Worm (Caenorhabditis elegans) whole organism, L3 larva: ENCODE measurements around the gene F09E5.11.

Source experiments
- aly-2 ChIP-seq: fragments of 150-350 bp; optimal IDR thresholded peaks from 2 replicates; lab custom pipeline; 2014; ENCODE audit warnings: missing biosample characterization, missing genetic modification characterization
- ama-1 ChIP-seq: fragments of 150-350 bp; optimal IDR thresholded peaks from 2 replicates; lab custom pipeline; 2018
- ceh-16 ChIP-seq: sonication (generic microtip); optimal IDR thresholded peaks from 2 replicates; lab custom pipeline; 2017; ENCODE audit warnings: missing biosample characterization, missing genetic modification characterization
- ceh-28 ChIP-seq: fragments of 150-350 bp; optimal IDR thresholded peaks from 2 replicates; lab custom pipeline; 2014; ENCODE audit warnings: missing biosample characterization, missing genetic modification reagents, missing genetic modification characterization
- ceh-82 ChIP-seq: fragments of 150-350 bp; optimal IDR thresholded peaks from 2 replicates; lab custom pipeline; 2014; ENCODE audit warnings: missing biosample characterization, missing genetic modification characterization
- egl-27 ChIP-seq: sonication (generic microtip); optimal IDR thresholded peaks from 4 replicates; lab custom pipeline; 2017; ENCODE audit warnings: missing biosample characterization, missing genetic modification reagents, missing genetic modification characterization
- egl-5 ChIP-seq: fragments of 150-350 bp; optimal IDR thresholded peaks from 2 replicates; lab custom pipeline; 2017; ENCODE audit warnings: missing biosample characterization, missing genetic modification reagents, missing genetic modification characterization, inconsistent platforms
- elt-1 ChIP-seq: fragments of 150-350 bp; optimal IDR thresholded peaks from 2 replicates; lab custom pipeline; 2014; ENCODE audit warnings: missing biosample characterization, missing genetic modification characterization
- elt-2 ChIP-seq: sonication (generic microtip); optimal IDR thresholded peaks from 2 replicates; lab custom pipeline; 2016; ENCODE audit warnings: missing genetic modification reagents, mild to moderate bottlenecking, missing genetic modification characterization, missing compliant biosample characterization
- elt-3 ChIP-seq, 3 experiments: fragments of 150-350 bp in 1 of 3; sonication (generic microtip) in 2 of 3; optimal IDR thresholded peaks; 2 replicates in 2 of 3; 4 replicates in 1 of 3; lab custom pipeline; 2014 to 2017; ENCODE audit warnings: missing biosample characterization in 3 of 3, missing genetic modification characterization in 3 of 3
- fkh-10 ChIP-seq: sonication (generic microtip); optimal IDR thresholded peaks from 2 replicates; lab custom pipeline; 2017; ENCODE audit warnings: missing biosample characterization, missing genetic modification reagents, missing genetic modification characterization
- fkh-2 ChIP-seq: fragments of 150-350 bp; optimal IDR thresholded peaks from 2 replicates; lab custom pipeline; 2014; ENCODE audit warnings: missing biosample characterization, missing genetic modification reagents, missing genetic modification characterization
- fos-1 ChIP-seq: fragments of 150-350 bp; optimal IDR thresholded peaks from 2 replicates; lab custom pipeline; 2014; ENCODE audit warnings: missing biosample characterization, missing genetic modification characterization
- hmg-11 ChIP-seq: sonication (generic microtip); optimal IDR thresholded peaks from 2 replicates; lab custom pipeline; 2016; ENCODE audit warnings: missing genetic modification characterization, missing compliant biosample characterization
- lin-15B ChIP-seq: fragments of 150-350 bp; optimal IDR thresholded peaks from 2 replicates; lab custom pipeline; 2014; ENCODE audit warnings: missing biosample characterization, missing genetic modification characterization
- lin-39 ChIP-seq: fragments of 150-350 bp; optimal IDR thresholded peaks from 2 replicates; lab custom pipeline; 2018; ENCODE audit warnings: missing biosample characterization, missing genetic modification reagents, missing genetic modification characterization
- lsy-12 ChIP-seq: sonication (generic microtip); optimal IDR thresholded peaks from 2 replicates; lab custom pipeline; 2016; ENCODE audit warnings: mild to moderate bottlenecking, missing genetic modification characterization, missing compliant biosample characterization
- mdl-1 ChIP-seq: fragments of 150-350 bp; optimal IDR thresholded peaks from 2 replicates; lab custom pipeline; 2014; ENCODE audit warnings: missing biosample characterization, missing genetic modification characterization
- mml-1 ChIP-seq: fragments of 150-350 bp; sonication (generic microtip); optimal IDR thresholded peaks from 3 replicates; lab custom pipeline; 2014; ENCODE audit warnings: missing biosample characterization, missing genetic modification characterization
- nfya-1 ChIP-seq: sonication (generic microtip); optimal IDR thresholded peaks from 2 replicates; lab custom pipeline; 2017; ENCODE audit warnings: missing genetic modification characterization, mild to moderate bottlenecking, missing compliant biosample characterization, antibody characterized with exemption, moderate library complexity; ENCODE audit not compliant: insufficient read depth
- nhr-11 ChIP-seq: fragments of 150-350 bp; optimal IDR thresholded peaks from 2 replicates; lab custom pipeline; 2014; ENCODE audit warnings: missing biosample characterization, missing genetic modification characterization
- nhr-12 ChIP-seq: fragments of 150-350 bp; optimal IDR thresholded peaks from 2 replicates; lab custom pipeline; 2014; ENCODE audit warnings: missing biosample characterization, missing genetic modification characterization
- nhr-23 ChIP-seq: fragments of 150-350 bp; optimal IDR thresholded peaks from 2 replicates; lab custom pipeline; 2014; ENCODE audit warnings: missing biosample characterization, missing genetic modification reagents, missing genetic modification characterization
- nhr-237 ChIP-seq: fragments of 150-350 bp; optimal IDR thresholded peaks from 2 replicates; lab custom pipeline; 2014; ENCODE audit warnings: missing biosample characterization, missing genetic modification characterization
- nhr-25 ChIP-seq: sonication (generic microtip); optimal IDR thresholded peaks from 2 replicates; lab custom pipeline; 2017; ENCODE audit warnings: missing biosample characterization, missing genetic modification characterization
- nhr-28 ChIP-seq: fragments of 150-350 bp; optimal IDR thresholded peaks from 2 replicates; lab custom pipeline; 2014; ENCODE audit warnings: missing biosample characterization, missing genetic modification characterization
- nhr-43 ChIP-seq: sonication (generic microtip); optimal IDR thresholded peaks from 2 replicates; lab custom pipeline; 2016; ENCODE audit warnings: mild to moderate bottlenecking, missing genetic modification characterization, missing compliant biosample characterization; ENCODE audit not compliant: poor library complexity, severe bottlenecking
- nhr-67 ChIP-seq: fragments of 150-350 bp; optimal IDR thresholded peaks from 2 replicates; lab custom pipeline; 2014; ENCODE audit warnings: missing biosample characterization, missing genetic modification characterization
- nhr-76 ChIP-seq: fragments of 150-350 bp; sonication (generic microtip); optimal IDR thresholded peaks from 5 replicates; lab custom pipeline; 2014; ENCODE audit warnings: missing biosample characterization, missing genetic modification characterization
- nhr-77 ChIP-seq: fragments of 150-350 bp; optimal IDR thresholded peaks from 2 replicates; lab custom pipeline; 2014; ENCODE audit warnings: missing biosample characterization, missing genetic modification characterization
- pqm-1 ChIP-seq: fragments of 150-350 bp; optimal IDR thresholded peaks from 2 replicates; lab custom pipeline; 2017; ENCODE audit warnings: missing biosample characterization, missing genetic modification characterization, inconsistent platforms
- sea-2 ChIP-seq: fragments of 150-350 bp; sonication (generic microtip); optimal IDR thresholded peaks from 4 replicates; lab custom pipeline; 2014; ENCODE audit warnings: missing biosample characterization, missing genetic modification reagents, missing genetic modification characterization
- skn-1 ChIP-seq: fragments of 150-350 bp; optimal IDR thresholded peaks from 2 replicates; lab custom pipeline; 2014; ENCODE audit warnings: missing biosample characterization, missing genetic modification characterization
- snpc-4 ChIP-seq: fragments of 150-350 bp; optimal IDR thresholded peaks from 2 replicates; lab custom pipeline; 2014; ENCODE audit warnings: missing biosample characterization, missing genetic modification characterization
- tbx-2 ChIP-seq: sonication (generic microtip); optimal IDR thresholded peaks from 2 replicates; lab custom pipeline; 2016; ENCODE audit warnings: mild to moderate bottlenecking, missing genetic modification characterization, missing compliant biosample characterization
- unc-62 ChIP-seq: fragments of 150-350 bp; sonication (generic microtip); optimal IDR thresholded peaks from 4 replicates; lab custom pipeline; 2014; ENCODE audit warnings: missing biosample characterization, missing genetic modification reagents, missing genetic modification characterization
- ztf-4 ChIP-seq: fragments of 150-350 bp; optimal IDR thresholded peaks from 2 replicates; lab custom pipeline; 2014; ENCODE audit warnings: missing biosample characterization, missing genetic modification characterization

The F09E5.11 gene

DNA sequence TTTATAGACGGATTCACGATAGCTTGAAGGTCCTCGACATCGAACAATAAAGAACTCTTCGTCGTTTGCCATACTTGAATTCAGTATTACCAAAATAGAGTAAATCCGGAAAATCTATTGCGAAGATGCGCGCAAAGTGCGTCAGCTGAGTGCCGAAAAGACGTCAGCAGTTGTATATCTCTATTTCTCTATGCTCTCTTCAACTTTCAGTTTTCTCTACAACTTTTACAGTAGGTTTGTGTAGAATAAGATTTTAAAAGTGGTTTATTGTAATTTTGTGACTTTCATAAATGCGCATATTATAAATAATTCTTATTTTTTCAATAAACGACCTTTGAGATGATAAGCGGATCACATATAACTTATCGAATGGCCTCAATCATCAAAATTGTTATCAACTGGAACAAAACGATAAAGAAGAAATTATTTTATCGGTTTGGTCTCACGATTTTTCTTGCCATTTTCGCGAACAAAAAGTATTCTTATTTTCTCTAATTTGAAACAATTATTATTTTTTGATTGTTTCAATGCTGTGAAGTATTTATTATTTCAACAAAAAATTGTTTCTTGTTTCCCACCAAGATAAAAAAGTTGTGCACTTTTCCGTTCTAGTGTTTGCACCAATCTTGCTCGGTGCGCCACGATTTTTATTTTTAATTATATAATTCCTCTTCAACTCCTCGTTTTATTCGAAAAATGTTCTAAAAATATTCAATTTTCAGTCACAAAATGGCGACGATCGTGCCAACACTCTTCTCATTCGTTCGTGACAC lies 15.5 kb upstream of the F09E5.11 start, which contains the start of the genes agt-2 and F09E5.3 (continued):
- TF ChIP-seq nhr-23 (tag; lab: Kevin White, UChicago), result peak; percentile 97

DNA sequence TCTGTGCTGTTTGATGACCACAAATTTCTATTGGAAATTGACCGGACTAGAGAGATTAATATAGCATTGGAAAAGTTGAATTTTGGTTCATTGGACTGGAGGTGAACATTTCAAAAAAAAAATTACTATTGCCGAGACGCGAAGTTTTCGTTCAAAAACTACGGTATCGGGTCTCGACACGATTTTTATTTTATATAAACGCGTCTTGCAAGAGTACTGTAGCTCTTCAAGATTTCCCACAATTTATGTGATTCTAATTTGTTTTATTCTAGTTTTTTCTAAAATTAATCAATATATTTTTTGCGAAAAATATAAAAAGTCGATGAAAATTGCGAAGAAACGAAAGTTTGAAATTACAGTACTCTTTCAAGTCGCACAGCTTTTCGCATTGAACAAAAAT lies 12.7 kb upstream of the F09E5.11 start, which contains the start of gene F09E5.12:
TSS of gene F09E5.12 (minus strand) at position 101 of the 400 bp plus-strand sequence.
- TF ChIP-seq nhr-67, result no peak
- TF ChIP-seq nhr-11, result no peak
- no peak for TF ChIP-seq ama-1 (lab: Kevin White, UChicago)
- no peak for TF ChIP-seq fkh-10
- TF ChIP-seq nhr-28 (tag; lab: Kevin White, UChicago), result no peak
- TF ChIP-seq egl-5, result no peak
- no peak for TF ChIP-seq sea-2
- no peak for TF ChIP-seq fkh-2 (tag; lab: Kevin White, UChicago)

DNA sequence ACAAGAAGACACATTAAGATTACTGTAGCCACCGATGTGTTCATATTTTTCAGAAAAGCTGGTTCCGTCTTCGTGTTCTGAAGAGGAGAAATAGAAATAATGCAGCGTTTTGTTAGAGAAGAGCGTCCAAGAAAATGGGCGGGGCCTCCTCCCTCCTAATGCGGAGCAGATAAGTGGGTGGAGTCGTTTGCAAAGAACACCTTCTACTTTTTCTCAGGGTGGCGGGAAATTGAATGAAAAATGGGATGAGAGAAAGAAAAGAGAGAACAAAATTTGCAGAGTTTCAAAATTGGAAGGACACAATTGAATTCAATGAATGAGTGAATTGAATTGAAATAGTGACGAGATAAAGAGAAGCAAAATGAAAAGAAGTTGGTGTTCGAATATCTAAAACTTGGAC lies 7.7 kb upstream of the F09E5.11 start, which contains the start of gene F09E5.16:
TSS of gene F09E5.16 (minus strand) at position 101 of the 400 bp plus-strand sequence.
- no peak for TF ChIP-seq tbx-2 (tag; lab: Kevin White, UChicago)

DNA sequence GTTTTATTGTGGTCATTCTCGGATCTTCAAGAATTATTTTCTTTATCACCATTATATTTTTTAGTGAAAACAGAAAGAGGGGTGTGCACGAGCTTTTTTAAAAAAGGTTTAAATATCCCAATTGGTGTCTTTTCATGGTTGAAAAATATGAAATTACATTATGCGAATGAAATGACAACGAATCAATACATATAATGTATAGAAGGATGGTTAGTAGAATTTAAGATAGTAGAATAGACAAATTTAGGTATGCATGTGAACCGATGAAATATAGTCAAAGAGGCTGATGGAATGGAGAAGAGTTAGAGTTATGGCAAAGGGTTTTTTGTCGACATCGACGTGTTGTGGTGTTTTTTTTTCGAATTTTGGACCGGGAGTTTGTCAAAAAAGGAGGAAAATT lies 6.5 kb upstream of the F09E5.11 start:
- no peak for TF ChIP-seq nhr-23 (tag; lab: Kevin White, UChicago)
- TF ChIP-seq nhr-237 (tag; lab: Kevin White, UChicago), result no peak
- no peak for TF ChIP-seq ceh-82 (tag; lab: Kevin White, UChicago)
- TF ChIP-seq nhr-12 (tag; lab: Kevin White, UChicago), result no peak
- no peak for TF ChIP-seq ceh-28 (tag; lab: Kevin White, UChicago)
- no peak for TF ChIP-seq mdl-1 (tag; lab: Kevin White, UChicago)
- no peak for TF ChIP-seq unc-62 (GFP tag; lab: Kevin White, UChicago)
- TF ChIP-seq elt-2 (tag; lab: Kevin White, UChicago), result no peak
- no peak for TF ChIP-seq fkh-2 (tag; lab: Kevin White, UChicago)
- no peak for TF ChIP-seq nfya-1 (tag; lab: Kevin White, UChicago)
- no peak for TF ChIP-seq nhr-76 (tag; lab: Kevin White, UChicago)
- TF ChIP-seq, all 47 proteins: peak for 0

DNA sequence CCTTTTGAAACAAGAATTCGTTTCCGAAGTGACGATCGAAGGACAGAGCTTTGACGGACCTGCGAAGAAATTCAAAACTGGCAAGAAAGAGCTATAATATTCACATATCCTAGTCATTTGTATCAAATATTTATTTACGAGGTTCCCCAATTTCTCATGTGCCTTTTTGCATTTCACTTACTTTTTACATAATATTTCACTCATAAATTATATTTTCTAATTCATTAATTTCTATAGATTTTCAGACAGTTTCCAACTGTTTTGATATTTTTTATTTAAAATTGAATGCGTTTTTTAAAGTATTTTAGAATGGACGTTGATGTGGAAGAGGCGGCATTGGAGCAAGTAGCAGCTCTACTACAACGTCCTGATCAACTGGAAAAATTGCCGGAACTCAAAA lies 1.3 kb upstream of the F09E5.11 start, which contains the start of gene sec-6:
TSS of gene sec-6 (plus strand) at position 301 of the 400 bp plus-strand sequence.
- TF ChIP-seq ceh-16 (tag; lab: Kevin White, UChicago), result no peak
- no peak for TF ChIP-seq ama-1 (lab: Kevin White, UChicago)
- TF ChIP-seq nhr-23 (tag; lab: Kevin White, UChicago), result no peak
- TF ChIP-seq ceh-28 (tag; lab: Kevin White, UChicago), result no peak
- TF ChIP-seq fkh-2 (tag; lab: Kevin White, UChicago), result no peak
- TF ChIP-seq nhr-76 (tag; lab: Kevin White, UChicago), result no peak
- TF ChIP-seq snpc-4, result no peak
- TF ChIP-seq mml-1 (tag; lab: Kevin White, UChicago), result no peak
- no peak for TF ChIP-seq lin-15B (tag; lab: Kevin White, UChicago)
- no peak for TF ChIP-seq lin-39 (tag; lab: Kevin White, UChicago)
- no peak for TF ChIP-seq pqm-1 (tag; lab: Kevin White, UChicago)
- no peak for TF ChIP-seq ztf-4 (tag; lab: Kevin White, UChicago)
- TF ChIP-seq egl-27 (tag; lab: Kevin White, UChicago), result no peak
- no peak for TF ChIP-seq lsy-12
- TF ChIP-seq fkh-10, result no peak

DNA sequence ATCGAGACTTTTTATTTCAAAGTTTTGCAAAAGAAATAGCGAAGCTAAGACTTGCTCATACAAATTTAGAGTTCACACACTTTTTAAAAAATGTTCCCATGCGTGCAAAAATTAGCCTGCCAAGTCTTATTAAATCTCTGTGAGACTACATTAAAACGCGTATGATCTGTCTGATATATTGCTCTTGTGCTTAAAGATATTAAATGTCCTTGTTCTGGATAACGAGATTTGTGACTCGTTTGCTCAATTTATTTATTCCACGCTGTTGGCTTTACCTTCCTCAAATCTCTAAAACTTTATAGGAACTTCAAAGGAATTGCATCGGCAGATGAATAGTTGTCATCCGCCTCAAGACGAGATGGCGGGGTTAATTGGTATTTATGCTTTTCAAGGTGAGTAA lies 2.6 kb downstream of the F09E5.11 start, which contains the start of gene srg-69:
TSS of gene srg-69 (plus strand) at position 301 of the 400 bp plus-strand sequence.
- no peak for TF ChIP-seq nhr-77 (tag; lab: Kevin White, UChicago)
- TF ChIP-seq hmg-11, result no peak
- no peak for TF ChIP-seq nhr-76 (tag; lab: Kevin White, UChicago)
- no peak for TF ChIP-seq aly-2 (tag; lab: Kevin White, UChicago)
- no peak for TF ChIP-seq nhr-11
- TF ChIP-seq nhr-28 (tag; lab: Kevin White, UChicago), result no peak
- no peak for TF ChIP-seq nhr-43
- no peak for TF ChIP-seq skn-1 (tag; lab: Kevin White, UChicago)
- no peak for TF ChIP-seq elt-1 (tag; lab: Kevin White, UChicago)
- no peak for TF ChIP-seq nhr-25 (tag; lab: Kevin White, UChicago)
- no peak for TF ChIP-seq tbx-2 (tag; lab: Kevin White, UChicago)
- no peak for TF ChIP-seq fos-1 (tag; lab: Kevin White, UChicago)
- TF ChIP-seq nhr-12 (tag; lab: Kevin White, UChicago), result no peak
- TF ChIP-seq nfya-1 (tag; lab: Kevin White, UChicago), result no peak
- no peak for TF ChIP-seq elt-3 (tag; optimal IDR thresholded peaks at IDR 0.05; lab: Kevin White, UChicago)
- TF ChIP-seq mdl-1 (tag; lab: Kevin White, UChicago), result no peak
- no peak for TF ChIP-seq fkh-2 (tag; lab: Kevin White, UChicago)
- TF ChIP-seq sea-2, result no peak
